Worm (Caenorhabditis elegans) whole organism, young adult: Measurements from ENCODE around the gene cyc-2.2.
A peak's percentile ranks its signal among the peaks of the same experiment; 100 is the strongest.

Source experiments
- B0035.1 ChIP-seq: sonication (generic microtip); optimal IDR thresholded peaks from 2 replicates; lab custom pipeline; 2016; ENCODE audit warnings: missing genetic modification characterization, mild to moderate bottlenecking, missing compliant biosample characterization, missing genotype, missing genetic modification reagents
- B0261.1 ChIP-seq: sonication (generic microtip); optimal IDR thresholded peaks from 2 replicates; lab custom pipeline; 2016; ENCODE audit warnings: mild to moderate bottlenecking, missing genetic modification characterization, moderate library complexity, missing compliant biosample characterization
- F33H1.4 ChIP-seq: fragments of 200-800 bp; sonication (Bioruptor generic); IDR thresholded peaks from 2 replicates; pipeline ENCODE4 v1.3.6; 2022; ENCODE audit warnings: missing genetic modification reagents, missing genetic modification characterization, missing compliant biosample characterization
- F39B2.1 ChIP-seq: fragments of 200-800 bp; sonication (Bioruptor generic); IDR thresholded peaks from 2 replicates; pipeline ENCODE4 v1.3.6; 2022; ENCODE audit warnings: missing genetic modification reagents, missing genetic modification characterization, missing compliant biosample characterization
- F55B11.4 ChIP-seq: sonication (generic microtip); optimal IDR thresholded peaks from 2 replicates; lab custom pipeline; 2016; ENCODE audit warnings: missing compliant biosample characterization, missing genetic modification characterization, borderline replicate concordance; ENCODE audit not compliant: insufficient read depth
- T07F8.4 ChIP-seq: sonication (generic microtip); optimal IDR thresholded peaks from 2 replicates; lab custom pipeline; 2016; ENCODE audit warnings: mild to moderate bottlenecking, missing genetic modification characterization, moderate library complexity, missing compliant biosample characterization
- T26A5.8 ChIP-seq: sonication (generic microtip); optimal IDR thresholded peaks from 2 replicates; lab custom pipeline; 2016; ENCODE audit warnings: missing genetic modification characterization, missing compliant biosample characterization
- Y53F4B.3 ChIP-seq: fragments of 200-800 bp; sonication (Bioruptor generic); IDR thresholded peaks from 2 replicates; pipeline ENCODE4 v1.3.6; 2022; ENCODE audit warnings: missing genetic modification reagents, missing genetic modification characterization, missing compliant biosample characterization
- Y79H2A.3 ChIP-seq: fragments of 200-800 bp; sonication (Bioruptor generic); conservative IDR thresholded peaks from 2 replicates; pipeline ENCODE4 v1.3.6; 2022; ENCODE audit warnings: missing genetic modification reagents, missing genetic modification characterization, missing compliant biosample characterization
- ZK185.1 ChIP-seq: sonication (generic microtip); optimal IDR thresholded peaks from 2 replicates; lab custom pipeline; 2016; ENCODE audit warnings: mild to moderate bottlenecking, missing genetic modification characterization, missing compliant biosample characterization; ENCODE audit not compliant: poor library complexity, severe bottlenecking
- akir-1 ChIP-seq: fragments of 200-800 bp; sonication (Bioruptor generic); optimal IDR thresholded peaks from 2 replicates; lab custom pipeline; 2018; ENCODE audit warnings: mild to moderate bottlenecking, missing genetic modification characterization, moderate library complexity, missing compliant biosample characterization
- ama-1 ChIP-seq, 3 experiments: fragments of 150-350 bp in 1 of 3; sonication (generic microtip) in 2 of 3; optimal IDR thresholded peaks; 2 replicates each; lab custom pipeline; 2014 to 2018; ENCODE audit warnings: missing biosample characterization in 2 of 3, missing genetic modification characterization in 2 of 3, missing genetic modification reagents in 2 of 3
- atf-7 ChIP-seq: sonication (generic microtip); optimal IDR thresholded peaks from 2 replicates; lab custom pipeline; 2017; ENCODE audit warnings: mild to moderate bottlenecking, missing genetic modification characterization, missing compliant biosample characterization
- attf-5 ChIP-seq: fragments of 200-800 bp; sonication (Bioruptor generic); optimal IDR thresholded peaks from 2 replicates; lab custom pipeline; 2018; ENCODE audit warnings: mild to moderate bottlenecking, missing genetic modification characterization, missing compliant biosample characterization
- attf-6 ChIP-seq: fragments of 200-800 bp; sonication (Bioruptor generic); IDR thresholded peaks from 2 replicates; pipeline ENCODE4 v1.3.6; 2022; ENCODE audit warnings: missing genetic modification reagents, missing genetic modification characterization, missing compliant biosample characterization
- ccch-3 ChIP-seq: fragments of 200-800 bp; sonication (Bioruptor generic); optimal IDR thresholded peaks from 2 replicates; lab custom pipeline; 2018; ENCODE audit warnings: mild to moderate bottlenecking, missing genetic modification characterization, missing compliant biosample characterization
- ceh-27 ChIP-seq: fragments of 200-800 bp; sonication (Bioruptor generic); optimal IDR thresholded peaks from 2 replicates; lab custom pipeline; 2018; ENCODE audit warnings: mild to moderate bottlenecking, missing genetic modification characterization, moderate library complexity, missing compliant biosample characterization
- ceh-58 ChIP-seq: fragments of 200-800 bp; sonication (Bioruptor generic); IDR thresholded peaks from 2 replicates; pipeline ENCODE4 v1.3.6; 2022; ENCODE audit warnings: missing genetic modification characterization, missing compliant biosample characterization
- chd-7 ChIP-seq: sonication (generic microtip); optimal IDR thresholded peaks from 2 replicates; lab custom pipeline; 2016; ENCODE audit warnings: mild to moderate bottlenecking, missing genetic modification characterization, moderate library complexity, missing compliant biosample characterization
- die-1 ChIP-seq: sonication (generic microtip); optimal IDR thresholded peaks from 2 replicates; lab custom pipeline; 2016; ENCODE audit warnings: missing genotype, mild to moderate bottlenecking, missing genetic modification characterization, missing compliant biosample characterization
- dpff-1 ChIP-seq: sonication (generic microtip); optimal IDR thresholded peaks from 2 replicates; lab custom pipeline; 2017; ENCODE audit warnings: mild to moderate bottlenecking, missing genetic modification characterization, missing compliant biosample characterization
- dpl-1 ChIP-seq: fragments of 150-350 bp; optimal IDR thresholded peaks from 2 replicates; lab custom pipeline; 2014; ENCODE audit warnings: missing biosample characterization, missing genetic modification reagents, missing genetic modification characterization
- efl-1 ChIP-seq: fragments of 150-350 bp; optimal IDR thresholded peaks from 2 replicates; lab custom pipeline; 2014; ENCODE audit warnings: missing biosample characterization, missing genetic modification reagents, missing genetic modification characterization
- egl-44 ChIP-seq: fragments of 200-800 bp; sonication (Bioruptor generic); IDR thresholded peaks from 2 replicates; pipeline ENCODE4 v1.3.6; 2022; ENCODE audit warnings: missing genetic modification reagents, missing genetic modification characterization, missing compliant biosample characterization
- him-1 ChIP-seq: sonication (generic microtip); optimal IDR thresholded peaks from 2 replicates; lab custom pipeline; 2016; ENCODE audit warnings: missing genotype, missing genetic modification reagents, missing genetic modification characterization, missing compliant biosample characterization
- hlh-26 ChIP-seq: fragments of 200-800 bp; sonication (Bioruptor generic); conservative IDR thresholded peaks from 2 replicates; pipeline ENCODE4 v1.3.6; 2022; ENCODE audit warnings: missing genetic modification reagents, missing genetic modification characterization, missing compliant biosample characterization
- hmg-1.2 ChIP-seq: fragments of 200-800 bp; sonication (Bioruptor generic); IDR thresholded peaks from 2 replicates; pipeline ENCODE4 v1.3.6; 2022; ENCODE audit warnings: missing genetic modification reagents, missing genetic modification characterization, missing compliant biosample characterization
- mcd-1 ChIP-seq: fragments of 200-800 bp; sonication (Bioruptor generic); IDR thresholded peaks from 2 replicates; pipeline ENCODE4 v1.3.6; 2022; ENCODE audit warnings: missing genetic modification reagents, missing genetic modification characterization, missing compliant biosample characterization
- nhr-80 ChIP-seq: sonication (generic microtip); optimal IDR thresholded peaks from 2 replicates; lab custom pipeline; 2016; ENCODE audit warnings: missing genetic modification characterization, missing compliant biosample characterization
- nhr-90 ChIP-seq: sonication (generic microtip); optimal IDR thresholded peaks from 2 replicates; lab custom pipeline; 2016; ENCODE audit warnings: missing genotype, mild to moderate bottlenecking, missing genetic modification characterization, missing compliant biosample characterization
- pbrm-1 ChIP-seq: fragments of 200-800 bp; sonication (Bioruptor generic); IDR thresholded peaks from 2 replicates; pipeline ENCODE4 v1.3.6; 2022; ENCODE audit warnings: missing genetic modification reagents, missing genetic modification characterization, missing compliant biosample characterization
- rcor-1 ChIP-seq: fragments of 200-800 bp; sonication (Bioruptor generic); IDR thresholded peaks from 2 replicates; pipeline ENCODE4 v1.3.6; 2022; ENCODE audit warnings: missing genetic modification reagents, missing genetic modification characterization, missing compliant biosample characterization
- repo-1 ChIP-seq: sonication (generic microtip); optimal IDR thresholded peaks from 2 replicates; lab custom pipeline; 2017; ENCODE audit warnings: mild to moderate bottlenecking, missing genetic modification characterization, missing compliant biosample characterization
- sea-2 ChIP-seq: fragments of 200-800 bp; sonication (Bioruptor generic); IDR thresholded peaks from 2 replicates; pipeline ENCODE4 v1.3.6; 2022; ENCODE audit warnings: missing genetic modification characterization, missing compliant biosample characterization
- tbp1 ChIP-seq: fragments of 200-800 bp; sonication (Bioruptor generic); optimal IDR thresholded peaks from 2 replicates; lab custom pipeline; 2018; ENCODE audit warnings: mild to moderate bottlenecking, missing genetic modification characterization, missing compliant biosample characterization
- xnd-1 ChIP-seq: sonication (generic microtip); optimal IDR thresholded peaks from 2 replicates; lab custom pipeline; 2016; ENCODE audit warnings: missing genotype, missing genetic modification reagents, missing genetic modification characterization, missing compliant biosample characterization
- ztf-22 ChIP-seq: fragments of 200-800 bp; sonication (Bioruptor generic); optimal IDR thresholded peaks from 2 replicates; lab custom pipeline; 2018; ENCODE audit warnings: mild to moderate bottlenecking, missing genetic modification characterization, moderate library complexity, missing compliant biosample characterization
- ztf-28 ChIP-seq: fragments of 200-800 bp; sonication (Bioruptor generic); IDR thresholded peaks from 2 replicates; pipeline ENCODE4 v1.3.6; 2022; ENCODE audit warnings: missing genetic modification reagents, missing genetic modification characterization, missing compliant biosample characterization

The cyc-2.2 gene

DNA sequence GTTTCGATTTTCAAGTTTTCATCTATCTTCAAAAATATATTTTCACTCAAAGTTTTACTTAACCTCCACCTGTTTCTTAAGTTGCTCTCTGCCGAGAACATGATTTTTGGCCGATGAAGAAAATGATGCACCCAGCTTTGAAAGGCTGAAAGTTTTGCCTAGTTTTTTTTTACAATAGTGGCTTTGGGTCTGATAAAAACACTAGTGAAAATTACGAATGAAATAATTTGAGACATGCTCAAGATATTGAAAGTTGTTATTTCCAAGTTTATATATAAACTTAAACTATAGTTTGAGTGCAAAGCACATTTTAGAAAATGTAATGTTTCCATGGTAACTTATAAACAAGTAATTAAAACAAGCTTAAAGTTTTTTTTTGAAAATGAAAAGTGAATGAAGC, 37.2 kb upstream of the cyc-2.2 start, which contains the start of gene gpa-9 (continued):
- TF ChIP-seq Y53F4B.3 (no peak), F55B11.4 (tag; lab: Kevin White, UChicago) (no peak), ztf-28 (GFP tag; lab: Robert Waterston, UW) (no peak), akir-1 (GFP tag; lab: Kevin White, UChicago) (no peak)
- TF ChIP-seq, all 124 proteins: peak for 0

DNA sequence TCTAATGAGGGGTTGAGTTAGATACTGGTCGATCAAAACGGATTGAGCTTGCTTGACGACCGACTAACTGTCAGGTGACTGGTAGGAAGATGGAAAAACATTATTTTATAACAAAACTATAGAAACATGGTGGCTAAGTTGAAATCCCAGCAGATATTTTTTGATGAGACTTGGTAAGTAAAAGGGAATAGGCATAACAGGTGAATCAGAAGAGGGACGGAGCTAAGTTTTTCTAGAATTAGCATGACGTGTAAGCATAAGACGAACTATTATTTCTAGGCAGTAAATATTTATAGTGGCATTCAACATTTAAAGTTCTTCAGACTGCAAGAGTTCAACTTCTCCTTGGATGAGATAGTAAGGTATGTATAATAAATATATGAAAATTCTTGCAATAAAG, 32.5 kb upstream of the cyc-2.2 start, which contains the start of gene F56H9.8:
TSS of gene F56H9.8 (plus strand) at position 301 of the 400 bp plus-strand sequence.
- TF ChIP-seq ccch-3 (GFP tag; lab: Kevin White, UChicago): no peak
- TF ChIP-seq Y79H2A.3: no peak
- TF ChIP-seq F39B2.1 (GFP tag; lab: Robert Waterston, UW): no peak
- TF ChIP-seq hlh-26: no peak
- TF ChIP-seq ZK185.1 (tag; lab: Kevin White, UChicago): no peak
- no peak for TF ChIP-seq F55B11.4 (tag; lab: Kevin White, UChicago)
- no peak for TF ChIP-seq attf-6 (GFP tag; lab: Robert Waterston, UW)
- TF ChIP-seq ceh-27 (GFP tag; lab: Kevin White, UChicago): no peak
- TF ChIP-seq nhr-90 (tag; lab: Kevin White, UChicago): no peak
- no peak for TF ChIP-seq ceh-58 (GFP tag; lab: Robert Waterston, UW)
- TF ChIP-seq T26A5.8 (tag; lab: Kevin White, UChicago): no peak
- no peak for TF ChIP-seq chd-7 (tag; lab: Kevin White, UChicago)
- no peak for TF ChIP-seq pbrm-1 (GFP tag; lab: Robert Waterston, UW)
- no peak for TF ChIP-seq attf-5
- TF ChIP-seq egl-44 (GFP tag; lab: Robert Waterston, UW): no peak
- TF ChIP-seq repo-1 (tag; lab: Kevin White, UChicago): no peak
- TF ChIP-seq sea-2: no peak
- TF ChIP-seq F33H1.4: no peak
- no peak for TF ChIP-seq hmg-1.2 (GFP tag; lab: Robert Waterston, UW)
- TF ChIP-seq tbp1 (GFP tag; lab: Kevin White, UChicago): no peak

DNA sequence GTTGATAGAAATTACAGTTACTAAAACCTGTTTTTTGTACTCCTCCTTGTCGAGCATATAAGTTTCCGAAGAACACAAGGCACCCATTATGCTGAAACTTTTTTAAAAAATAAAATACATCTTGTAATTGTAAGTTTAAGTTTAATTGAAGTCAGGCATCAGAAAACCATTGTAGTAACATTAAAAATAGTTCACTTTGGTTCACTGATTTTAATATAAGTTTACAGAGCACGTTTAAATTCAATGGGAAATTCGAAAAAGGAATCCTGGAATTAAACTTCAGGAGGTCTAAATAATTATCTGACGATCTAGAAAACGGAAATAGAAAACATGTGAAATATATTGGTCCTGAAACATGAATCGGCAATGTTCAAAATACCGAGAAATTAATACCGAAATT, 28.4 kb upstream of the cyc-2.2 start, which contains the start of gene gpa-8:
TSS of gene gpa-8 (minus strand) at position 101 of the 400 bp plus-strand sequence.
- TF ChIP-seq tbp1 (GFP tag; lab: Kevin White, UChicago) (no peak), efl-1 (no peak), dpff-1 (tag; lab: Kevin White, UChicago) (no peak), xnd-1 (tag; lab: Kevin White, UChicago) (no peak), attf-6 (GFP tag; lab: Robert Waterston, UW) (no peak), mcd-1 (GFP tag; lab: Robert Waterston, UW) (no peak)

DNA sequence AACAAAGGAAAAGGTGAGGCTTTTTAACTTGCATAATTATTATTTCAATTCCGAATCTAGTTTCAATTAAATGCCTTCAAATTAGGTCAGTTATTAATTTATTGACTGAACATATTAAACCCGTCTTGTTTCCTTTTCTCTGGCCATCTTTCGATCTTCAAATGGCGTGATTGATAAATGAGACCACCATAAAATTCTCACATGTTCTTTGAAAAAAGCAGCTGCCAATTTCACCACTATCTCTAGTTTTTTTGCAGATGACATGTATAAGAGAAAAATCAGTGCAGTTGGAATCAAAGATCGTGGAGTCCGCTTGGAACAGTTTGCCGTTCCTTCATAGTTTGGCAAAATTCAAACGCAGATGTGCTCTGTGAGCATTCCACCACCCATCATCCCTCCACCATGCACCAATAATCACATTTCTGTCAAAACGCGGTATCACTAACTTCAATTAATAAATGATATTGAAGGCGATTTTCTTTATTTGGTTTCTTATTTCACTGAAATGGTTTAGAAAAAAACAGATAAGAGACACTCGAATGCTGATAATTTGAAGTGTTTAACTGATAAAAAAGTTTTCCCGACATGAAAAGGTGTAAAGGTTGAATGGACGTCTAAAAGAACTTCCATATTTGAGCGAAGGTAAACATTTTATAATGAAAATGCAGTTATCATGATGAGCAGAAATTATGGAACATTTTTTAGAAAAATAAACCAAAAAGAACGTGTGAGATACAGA, 25.9 kb upstream of the cyc-2.2 start:
- TF ChIP-seq B0035.1 (no peak), rcor-1 (GFP tag; lab: Robert Waterston, UW) (peak; percentile 14; the same call in 1 of the 2 replicates), ztf-22 (peak; percentile 31), die-1 (tag; lab: Kevin White, UChicago) (no peak), akir-1 (GFP tag; lab: Kevin White, UChicago) (no peak), T07F8.4 (tag; lab: Kevin White, UChicago) (no peak), ccch-3 (GFP tag; lab: Kevin White, UChicago) (no peak), atf-7 (tag; lab: Kevin White, UChicago) (peak; percentile 0), ama-1 (optimal IDR thresholded peaks at IDR 0.05; lab: Kevin White, UChicago) (no peak), ama-1 (GFP tag; optimal IDR thresholded peaks at IDR 0.05; lab: Kevin White, UChicago) (no peak), dpl-1 (GFP tag; lab: Kevin White, UChicago) (no peak), him-1 (no peak), B0261.1 (tag; lab: Kevin White, UChicago) (no peak), nhr-80 (tag; lab: Kevin White, UChicago) (peak; percentile 70), ZK185.1 (tag; lab: Kevin White, UChicago) (peak; percentile 16)
